Fruit fly (Drosophila melanogaster) whole organism, prepupa: ENCODE results near the gene fabp.

Experiments used
- Blimp-1 ChIP-seq: fragments of 200-800 bp; sonication (Bioruptor generic); optimal IDR thresholded peaks from 3 replicates; lab custom pipeline; 2017; ENCODE audit warnings: missing biosample characterization, missing genetic modification characterization, mild to moderate bottlenecking, moderate library complexity, missing genetic modification reagents
- CG10631 ChIP-seq: fragments of 200-800 bp; sonication (Bioruptor generic); optimal IDR thresholded peaks from 2 replicates; lab custom pipeline; 2016; ENCODE audit warnings: missing biosample characterization, missing genetic modification characterization
- CG10669 ChIP-seq: fragments of 200-800 bp; sonication (Bioruptor generic); optimal IDR thresholded peaks from 3 replicates; lab custom pipeline; 2018; ENCODE audit warnings: missing biosample characterization, mild to moderate bottlenecking, missing genetic modification characterization, moderate library complexity
- CG11294 ChIP-seq: fragments of 200-800 bp; sonication (Bioruptor generic); IDR thresholded peaks from 2 replicates; pipeline ENCODE4 v1.3.6; 2022; ENCODE audit warnings: missing biosample characterization, missing genetic modification characterization
- CG11762 ChIP-seq: fragments of 200-800 bp; sonication (Bioruptor generic); optimal IDR thresholded peaks from 3 replicates; lab custom pipeline; 2016; ENCODE audit warnings: missing biosample characterization, missing genetic modification characterization; ENCODE audit not compliant: insufficient read depth
- CG11902 ChIP-seq: fragments of 200-800 bp; sonication (Bioruptor generic); optimal IDR thresholded peaks from 3 replicates; lab custom pipeline; 2016; ENCODE audit warnings: missing biosample characterization, missing genetic modification characterization
- CG15336 ChIP-seq: fragments of 200-800 bp; sonication (Bioruptor generic); IDR thresholded peaks from 2 replicates; pipeline ENCODE4 v1.3.6; 2022; ENCODE audit warnings: missing biosample characterization, missing genetic modification characterization
- CG16779 ChIP-seq: fragments of 200-800 bp; sonication (Bioruptor generic); optimal IDR thresholded peaks from 3 replicates; lab custom pipeline; 2017; ENCODE audit warnings: missing biosample characterization, mild to moderate bottlenecking, missing genetic modification characterization
- CG3032 ChIP-seq: fragments of 200-800 bp; optimal IDR thresholded peaks from 2 replicates; lab custom pipeline; 2019; ENCODE audit warnings: missing biosample characterization, mild to moderate bottlenecking, missing genetic modification characterization, moderate library complexity
- CG31627 ChIP-seq: fragments of 200-800 bp; sonication (Bioruptor generic); optimal IDR thresholded peaks from 3 replicates; lab custom pipeline; 2016; ENCODE audit warnings: missing biosample characterization, missing genetic modification characterization
- CG3919 ChIP-seq: fragments of 200-800 bp; sonication (Bioruptor generic); optimal IDR thresholded peaks from 3 replicates; lab custom pipeline; 2016; ENCODE audit warnings: missing biosample characterization, missing genetic modification characterization
- CG4318 ChIP-seq: fragments of 200-800 bp; sonication (Bioruptor generic); optimal IDR thresholded peaks from 3 replicates; lab custom pipeline; 2017; ENCODE audit warnings: missing biosample characterization, mild to moderate bottlenecking, missing genetic modification characterization
- CG6276 ChIP-seq: fragments of 200-800 bp; sonication (Bioruptor generic); optimal IDR thresholded peaks from 2 replicates; lab custom pipeline; 2017; ENCODE audit warnings: missing biosample characterization, mild to moderate bottlenecking, missing genetic modification characterization
- CG6792 ChIP-seq: fragments of 200-800 bp; sonication (Bioruptor generic); optimal IDR thresholded peaks from 3 replicates; lab custom pipeline; 2016; ENCODE audit warnings: missing biosample characterization, missing genetic modification characterization
- CG6808 ChIP-seq: fragments of 200-800 bp; sonication (Bioruptor generic); optimal IDR thresholded peaks from 3 replicates; lab custom pipeline; 2017; ENCODE audit warnings: missing biosample characterization, missing genetic modification characterization, mild to moderate bottlenecking, moderate library complexity, missing genetic modification reagents
- CG6854 ChIP-seq: fragments of 200-800 bp; sonication (Bioruptor generic); optimal IDR thresholded peaks from 2 replicates; lab custom pipeline; 2017; ENCODE audit warnings: missing biosample characterization, mild to moderate bottlenecking, missing genetic modification characterization
- CG7368 ChIP-seq: fragments of 200-800 bp; sonication (Bioruptor generic); optimal IDR thresholded peaks from 3 replicates; lab custom pipeline; 2016; ENCODE audit warnings: missing biosample characterization, missing genetic modification characterization
- CG8119 ChIP-seq: fragments of 200-800 bp; sonication (Bioruptor generic); IDR thresholded peaks from 3 replicates; pipeline ENCODE4 v1.3.6; 2022; ENCODE audit warnings: missing biosample characterization, missing genetic modification characterization
- CG8319 ChIP-seq: fragments of 200-800 bp; sonication (Bioruptor generic); optimal IDR thresholded peaks from 3 replicates; lab custom pipeline; 2016; ENCODE audit warnings: missing biosample characterization, missing genetic modification characterization
- CG8632 ChIP-seq: fragments of 200-800 bp; sonication (Bioruptor generic); optimal IDR thresholded peaks from 3 replicates; lab custom pipeline; 2016; ENCODE audit warnings: missing biosample characterization, missing genetic modification characterization
- CG9139 ChIP-seq: fragments of 200-800 bp; sonication (Bioruptor generic); optimal IDR thresholded peaks from 3 replicates; lab custom pipeline; 2017; ENCODE audit warnings: missing biosample characterization, mild to moderate bottlenecking, missing genetic modification characterization
- Eip75B ChIP-seq: fragments of 200-800 bp; sonication (Bioruptor generic); optimal IDR thresholded peaks from 3 replicates; lab custom pipeline; 2016; ENCODE audit warnings: missing biosample characterization, missing genetic modification characterization
- Eip78C ChIP-seq: fragments of 200-800 bp; sonication (Bioruptor generic); peaks from one replicate; lab custom pipeline; 2016; ENCODE audit warnings: missing biosample characterization, missing genetic modification characterization
- Eip93F ChIP-seq: fragments of 200-800 bp; sonication (Bioruptor generic); optimal IDR thresholded peaks from 2 replicates; lab custom pipeline; 2016; ENCODE audit warnings: missing biosample characterization, mild to moderate bottlenecking, missing genetic modification characterization
- Ets21C ChIP-seq: fragments of 200-800 bp; sonication (Bioruptor generic); optimal IDR thresholded peaks from 3 replicates; lab custom pipeline; 2016; ENCODE audit warnings: missing biosample characterization, missing genetic modification characterization
- Ets96B ChIP-seq: fragments of 200-800 bp; optimal IDR thresholded peaks from 2 replicates; lab custom pipeline; 2019; ENCODE audit warnings: missing biosample characterization, mild to moderate bottlenecking, missing genetic modification characterization, moderate library complexity
- Gug ChIP-seq: fragments of 200-800 bp; sonication (Bioruptor generic); IDR thresholded peaks from 2 replicates; pipeline ENCODE4 v1.3.6; 2022; ENCODE audit warnings: missing biosample characterization, missing genetic modification characterization
- Hr38 ChIP-seq: sonication (Bioruptor generic); optimal IDR thresholded peaks from 2 replicates; lab custom pipeline; 2016; ENCODE audit warnings: missing biosample characterization, missing genetic modification characterization
- Hr39 ChIP-seq: fragments of 200-800 bp; sonication (Bioruptor generic); optimal IDR thresholded peaks from 2 replicates; lab custom pipeline; 2016; ENCODE audit warnings: missing biosample characterization, missing genetic modification characterization
- Lpt ChIP-seq: fragments of 200-800 bp; sonication (Bioruptor generic); optimal IDR thresholded peaks from 3 replicates; lab custom pipeline; 2016; ENCODE audit warnings: missing biosample characterization, missing genetic modification characterization
- OdsH ChIP-seq: fragments of 200-800 bp; sonication (Bioruptor generic); optimal IDR thresholded peaks from 3 replicates; lab custom pipeline; 2016; ENCODE audit warnings: missing biosample characterization, missing genetic modification characterization
- Sox102F ChIP-seq: fragments of 200-800 bp; sonication (Bioruptor generic); optimal IDR thresholded peaks from 2 replicates; lab custom pipeline; 2016; ENCODE audit warnings: missing biosample characterization, mild to moderate bottlenecking, missing genetic modification characterization
- Sox14 ChIP-seq: fragments of 200-800 bp; sonication (Bioruptor generic); optimal IDR thresholded peaks from 3 replicates; lab custom pipeline; 2016; ENCODE audit warnings: missing biosample characterization, missing genetic modification characterization
- Sox15 ChIP-seq: fragments of 200-800 bp; sonication (Bioruptor generic); optimal IDR thresholded peaks from 3 replicates; lab custom pipeline; 2016; ENCODE audit warnings: missing biosample characterization, missing genetic modification characterization
- achi ChIP-seq: fragments of 200-800 bp; sonication (Bioruptor generic); optimal IDR thresholded peaks from 3 replicates; lab custom pipeline; 2016; ENCODE audit warnings: missing biosample characterization, missing genetic modification characterization
- acj6 ChIP-seq: fragments of 200-800 bp; sonication (Bioruptor generic); optimal IDR thresholded peaks from 3 replicates; lab custom pipeline; 2016; ENCODE audit warnings: missing biosample characterization, missing genetic modification characterization
- cyc ChIP-seq: fragments of 200-800 bp; sonication (Bioruptor generic); optimal IDR thresholded peaks from 3 replicates; lab custom pipeline; 2016; ENCODE audit warnings: missing biosample characterization, missing genetic modification characterization
- dac ChIP-seq: fragments of 200-800 bp; sonication (Bioruptor generic); optimal IDR thresholded peaks from 2 replicates; lab custom pipeline; 2017; ENCODE audit warnings: missing biosample characterization, mild to moderate bottlenecking, missing genetic modification characterization
- dsx ChIP-seq: fragments of 200-800 bp; optimal IDR thresholded peaks from 3 replicates; lab custom pipeline; 2019; ENCODE audit warnings: missing biosample characterization, mild to moderate bottlenecking, missing genetic modification characterization, moderate library complexity; ENCODE audit not compliant: poor library complexity, severe bottlenecking
- eg ChIP-seq: fragments of 200-800 bp; sonication (Bioruptor generic); IDR thresholded peaks from 3 replicates; pipeline ENCODE4 v1.3.6; 2022; ENCODE audit warnings: missing biosample characterization, missing genetic modification characterization
- esn ChIP-seq: fragments of 200-800 bp; sonication (Bioruptor generic); optimal IDR thresholded peaks from 2 replicates; lab custom pipeline; 2016; ENCODE audit warnings: missing biosample characterization, mild to moderate bottlenecking, missing genetic modification characterization, moderate library complexity
- fd59A ChIP-seq: fragments of 200-800 bp; sonication (Bioruptor generic); optimal IDR thresholded peaks from 2 replicates; lab custom pipeline; 2017; ENCODE audit warnings: missing biosample characterization, mild to moderate bottlenecking, missing genetic modification characterization, missing genetic modification reagents
- fd85E ChIP-seq: fragments of 200-800 bp; sonication (Bioruptor generic); optimal IDR thresholded peaks from 3 replicates; lab custom pipeline; 2016; ENCODE audit warnings: missing biosample characterization, missing genetic modification characterization
- lz ChIP-seq: fragments of 200-800 bp; sonication (Bioruptor generic); optimal IDR thresholded peaks from 3 replicates; lab custom pipeline; 2016; ENCODE audit warnings: missing biosample characterization, missing genetic modification characterization
- net ChIP-seq: fragments of 200-800 bp; sonication (Bioruptor generic); optimal IDR thresholded peaks from 3 replicates; lab custom pipeline; 2016; ENCODE audit warnings: missing biosample characterization, missing genetic modification characterization
- pdm3 ChIP-seq: fragments of 200-800 bp; sonication (Bioruptor generic); optimal IDR thresholded peaks from 3 replicates; lab custom pipeline; 2016; ENCODE audit warnings: missing biosample characterization, missing genetic modification characterization
- salr ChIP-seq, 2 experiments: fragments of 200-800 bp; sonication (Bioruptor generic); optimal IDR thresholded peaks; 3 replicates each; lab custom pipeline; 2016 to 2018; ENCODE audit warnings: missing biosample characterization in 2 of 2, missing genetic modification characterization in 2 of 2, mild to moderate bottlenecking in 1 of 2
- spab ChIP-seq: fragments of 200-800 bp; sonication (Bioruptor generic); optimal IDR thresholded peaks from 2 replicates; lab custom pipeline; 2017; ENCODE audit warnings: missing biosample characterization, mild to moderate bottlenecking, missing genetic modification characterization, missing genetic modification reagents
- ss ChIP-seq, 2 experiments: fragments of 200-800 bp; sonication (Bioruptor generic); optimal IDR thresholded peaks; 2 replicates in 1 of 2; 3 replicates in 1 of 2; lab custom pipeline; 2017 to 2018; ENCODE audit warnings: mild to moderate bottlenecking in 2 of 2, missing biosample characterization in 2 of 2, missing genetic modification characterization in 2 of 2, moderate library complexity in 1 of 2
- svp ChIP-seq: fragments of 200-800 bp; sonication (Bioruptor generic); peaks from one replicate; lab custom pipeline; 2016; ENCODE audit warnings: missing biosample characterization, missing genetic modification characterization
- topi ChIP-seq: fragments of 200-800 bp; sonication (Bioruptor generic); optimal IDR thresholded peaks from 3 replicates; lab custom pipeline; 2016; ENCODE audit warnings: missing biosample characterization, missing genetic modification characterization

fabp gene

DNA sequence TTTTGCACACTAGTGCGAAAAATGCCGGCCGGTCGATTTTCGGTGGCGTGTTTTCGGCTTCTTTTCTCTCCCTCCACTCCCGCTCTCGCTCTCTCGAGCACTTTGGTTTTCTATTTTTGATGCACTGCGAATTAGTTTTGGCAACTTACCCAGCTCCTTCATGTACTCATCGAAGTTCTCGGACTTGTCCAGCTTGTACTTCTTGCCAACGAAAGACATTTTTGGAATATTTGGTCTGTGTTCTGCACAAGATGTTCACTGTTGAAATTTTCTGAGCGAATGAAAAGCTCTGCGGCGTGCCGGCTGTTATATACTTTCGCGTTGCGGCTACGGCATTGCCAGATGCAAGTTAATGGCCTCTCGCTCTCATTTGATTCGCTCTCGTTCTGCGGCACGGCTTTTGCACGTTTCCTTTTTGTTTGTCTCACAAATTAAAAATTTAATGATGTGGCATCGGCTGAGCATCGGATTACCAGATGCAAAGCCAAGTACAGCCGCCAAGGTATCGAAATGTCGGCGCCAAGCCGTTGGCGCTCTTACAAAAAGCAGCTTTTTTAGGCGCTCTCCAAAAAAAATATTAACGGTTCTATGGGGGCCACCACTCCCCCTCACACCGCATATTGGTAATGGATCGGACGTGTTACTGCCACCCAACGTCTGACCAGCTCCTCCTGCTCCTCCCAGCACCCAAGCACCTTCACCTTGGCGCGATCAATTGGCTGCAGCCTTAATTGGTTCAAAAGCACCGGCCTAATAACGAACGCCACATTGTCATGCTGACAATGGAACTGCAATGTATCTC lies at the start of gene fabp, which contains the start of gene sea:
TSS of gene fabp (minus strand) at position 286 of the 802 bp plus-strand sequence.
TSS of gene sea (minus strand) at position 286 of the 802 bp plus-strand sequence.
- TF ChIP-seq Eip75B (peak; percentile 21), CG9139 (GFP tag; lab: Kevin White, UChicago) (peak; percentile 20), ss (GFP tag; optimal IDR thresholded peaks at IDR 0.05; lab: Kevin White, UChicago) (peak; percentile 27 to 46), Blimp-1 (GFP tag; lab: Kevin White, UChicago) (no peak), svp (GFP tag; lab: Kevin White, UChicago) (no peak), CG3032 (tag; lab: Kevin White, UChicago) (peak; percentile 2), CG7368 (GFP tag; lab: Kevin White, UChicago) (no peak), achi (peak; percentile 9), CG8119 (GFP tag; lab: Robert Waterston, UW) (peak; percentile 50; the same call in 1 of the 3 replicates), CG6854 (peak; percentile 42), CG4318 (GFP tag; lab: Kevin White, UChicago) (no peak), CG6792 (GFP tag; lab: Kevin White, UChicago) (no peak), lz (GFP tag; lab: Kevin White, UChicago) (no peak), dsx (no peak), Sox14 (no peak), CG10669 (GFP tag; lab: Kevin White, UChicago) (no peak), CG31627 (no peak), Ets21C (no peak), Eip78C (peak; percentile 60), Hr39 (no peak), CG6276 (peak; percentile 39), CG11294 (GFP tag; lab: Robert Waterston, UW) (no peak), CG11762 (GFP tag; lab: Kevin White, UChicago) (no peak), CG10631 (no peak), net (peak; percentile 33), Ets96B (tag; lab: Kevin White, UChicago) (no peak), CG6808 (peak; percentile 44), pdm3 (GFP tag; lab: Kevin White, UChicago) (peak; percentile 26), Hr38 (GFP tag; lab: Kevin White, UChicago) (no peak), OdsH (GFP tag; lab: Kevin White, UChicago) (no peak), CG11902 (no peak), fd85E (GFP tag; lab: Kevin White, UChicago) (peak; percentile 46), Gug (GFP tag; lab: Robert Waterston, UW) (no peak), CG8319 (GFP tag; lab: Kevin White, UChicago) (no peak), acj6 (GFP tag; lab: Kevin White, UChicago) (no peak), Lpt (GFP tag; lab: Kevin White, UChicago) (no peak), esn (peak; percentile 49), topi (GFP tag; lab: Kevin White, UChicago) (peak; percentile 48), CG3919 (GFP tag; lab: Kevin White, UChicago) (peak; percentile 50), CG15336 (GFP tag; lab: Robert Waterston, UW) (peak; percentile 50; the same call in 1 of the 2 replicates), Sox102F (GFP tag; lab: Kevin White, UChicago) (peak; percentile 67), spab (GFP tag; lab: Kevin White, UChicago) (no peak), CG8632 (no peak), eg (GFP tag; lab: Robert Waterston, UW) (peak; percentile 53; the same call in 1 of the 3 replicates), CG16779 (tag; lab: Kevin White, UChicago) (peak; percentile 39), dac (no peak), Sox15 (GFP tag; lab: Kevin White, UChicago) (no peak), cyc (GFP tag; lab: Kevin White, UChicago) (no peak), salr (GFP tag; optimal IDR thresholded peaks at IDR 0.05; lab: Kevin White, UChicago) (peak in 1 of 2 experiments; percentile 9), Eip93F (GFP tag; lab: Kevin White, UChicago) (no peak), fd59A (GFP tag; lab: Kevin White, UChicago) (no peak)
